Worm (Caenorhabditis elegans) whole organism, L4/young adult: Measurements from ENCODE around the gene unc-30.

Experiments
- dao-5 ChIP-seq: sonication (generic microtip); optimal IDR thresholded peaks from 2 replicates; lab custom pipeline; 2016; ENCODE audit warnings: missing genotype, missing genetic modification characterization, moderate library complexity, missing compliant biosample characterization
- him-1 ChIP-seq: sonication (generic microtip); optimal IDR thresholded peaks from 2 replicates; lab custom pipeline; 2016; ENCODE audit warnings: missing genotype, missing genetic modification reagents, missing genetic modification characterization, missing compliant biosample characterization

ce11 chrIV:13118794-13119193 is at the start of gene unc-30:
- no peak for TF ChIP-seq dao-5 (tag; lab: Kevin White, UChicago)
- TF ChIP-seq him-1 (tag; lab: Kevin White, UChicago): no peak
